Fruit fly (Drosophila melanogaster) whole organism, embryonic: ENCODE data around the gene RpL10Ab.

Experiments used
- Awh ChIP-seq: fragments of 200-800 bp; sonication (Bioruptor generic); IDR thresholded peaks from 2 replicates; pipeline ENCODE4, ENCODE4 v1.3.6; 2022; ENCODE audit warnings: missing biosample characterization, missing genetic modification characterization
- BtbVII ChIP-seq: fragments of 200-800 bp; sonication (Bioruptor generic); optimal IDR thresholded peaks from 3 replicates; lab custom pipeline; 2017; ENCODE audit warnings: missing biosample characterization, mild to moderate bottlenecking, missing genetic modification characterization
- CG10543 ChIP-seq: fragments of 200-800 bp; sonication (Bioruptor generic); optimal IDR thresholded peaks from 3 replicates; lab custom pipeline; 2017; ENCODE audit warnings: missing biosample characterization, mild to moderate bottlenecking, missing genetic modification characterization, moderate library complexity
- CG11085 ChIP-seq: fragments of 200-800 bp; sonication (Bioruptor generic); IDR thresholded peaks from 2 replicates; pipeline ENCODE4 v1.3.6; 2022; ENCODE audit warnings: missing biosample characterization, missing genetic modification characterization
- CG13424 ChIP-seq: fragments of 200-800 bp; sonication (Bioruptor generic); optimal IDR thresholded peaks from 2 replicates; lab custom pipeline; 2019; ENCODE audit warnings: missing biosample characterization, mild to moderate bottlenecking, missing genetic modification characterization, moderate library complexity
- CG14050 ChIP-seq: fragments of 200-800 bp; sonication (Bioruptor generic); IDR thresholded peaks from 3 replicates; pipeline ENCODE4 v1.3.6; 2022; ENCODE audit warnings: missing biosample characterization, missing genetic modification characterization
- CG14710 ChIP-seq: fragments of 200-800 bp; sonication (Bioruptor generic); optimal IDR thresholded peaks from 3 replicates; lab custom pipeline; 2019; ENCODE audit warnings: missing biosample characterization, mild to moderate bottlenecking, missing genetic modification characterization, moderate library complexity
- CG15269 ChIP-seq: fragments of 200-800 bp; sonication (Bioruptor generic); optimal IDR thresholded peaks from 2 replicates; lab custom pipeline; 2018; ENCODE audit warnings: missing biosample characterization, mild to moderate bottlenecking, missing genetic modification characterization, moderate library complexity
- CG15514 ChIP-seq: fragments of 200-800 bp; sonication (Bioruptor generic); optimal IDR thresholded peaks from 3 replicates; lab custom pipeline; 2017; ENCODE audit warnings: missing biosample characterization, missing genetic modification characterization, mild to moderate bottlenecking, moderate library complexity, missing genetic modification reagents
- CG17612 ChIP-seq: fragments of 200-800 bp; sonication (Bioruptor generic); IDR thresholded peaks from 2 replicates; pipeline ENCODE4 v1.3.6; 2022; ENCODE audit warnings: missing biosample characterization, missing genetic modification characterization
- CG18599 ChIP-seq: fragments of 200-800 bp; sonication (Bioruptor generic); optimal IDR thresholded peaks from 3 replicates; lab custom pipeline; 2017; ENCODE audit warnings: missing biosample characterization, missing genetic modification characterization, mild to moderate bottlenecking, moderate library complexity, missing genetic modification reagents
- CG3838 ChIP-seq: fragments of 200-800 bp; sonication (Bioruptor generic); optimal IDR thresholded peaks from 3 replicates; lab custom pipeline; 2016; ENCODE audit warnings: missing biosample characterization, missing genetic modification characterization
- CG6813 ChIP-seq: fragments of 200-800 bp; sonication (Bioruptor generic); optimal IDR thresholded peaks from 2 replicates; lab custom pipeline; 2017; ENCODE audit warnings: missing biosample characterization, missing genetic modification characterization, mild to moderate bottlenecking, moderate library complexity, missing genetic modification reagents
- CG7357 ChIP-seq: fragments of 200-800 bp; sonication (Bioruptor generic); IDR thresholded peaks from 3 replicates; pipeline ENCODE4 v1.3.6; 2022; ENCODE audit warnings: missing biosample characterization, missing genetic modification characterization
- CG7963 ChIP-seq: fragments of 200-800 bp; sonication (Bioruptor generic); IDR thresholded peaks from 3 replicates; pipeline ENCODE4 v1.3.6; 2022; ENCODE audit warnings: missing biosample characterization, missing genetic modification characterization; ENCODE audit not compliant: partially characterized antibody
- CG9727 ChIP-seq: fragments of 200-800 bp; sonication (Bioruptor generic); optimal IDR thresholded peaks from 3 replicates; lab custom pipeline; 2017; ENCODE audit warnings: missing biosample characterization, mild to moderate bottlenecking, missing genetic modification characterization
- Fer3 ChIP-seq: fragments of 200-800 bp; sonication (Bioruptor generic); optimal IDR thresholded peaks from 2 replicates; lab custom pipeline; 2018; ENCODE audit warnings: missing biosample characterization, mild to moderate bottlenecking, missing genetic modification characterization, moderate library complexity
- HLH3B ChIP-seq: fragments of 200-800 bp; sonication (Bioruptor generic); IDR thresholded peaks from 2 replicates; pipeline ENCODE4 v1.3.6; 2022; ENCODE audit warnings: missing biosample characterization, missing genetic modification characterization
- HmgZ ChIP-seq: fragments of 200-800 bp; sonication (Bioruptor generic); optimal IDR thresholded peaks from 2 replicates; lab custom pipeline; 2018; ENCODE audit warnings: missing biosample characterization, mild to moderate bottlenecking, missing genetic modification characterization
- Hmr ChIP-seq: fragments of 200-800 bp; sonication (Bioruptor generic); optimal IDR thresholded peaks from 3 replicates; lab custom pipeline; 2017; ENCODE audit warnings: mild to moderate bottlenecking, missing biosample characterization, missing genetic modification reagents, missing genetic modification characterization
- MBD-R2 ChIP-seq: fragments of 200-800 bp; sonication (Bioruptor generic); IDR thresholded peaks from 2 replicates; pipeline ENCODE4 v1.3.6; 2022; ENCODE audit warnings: missing biosample characterization, missing genetic modification characterization
- Max ChIP-seq: fragments of 200-800 bp; sonication (Bioruptor generic); optimal IDR thresholded peaks from 2 replicates; lab custom pipeline; 2016; ENCODE audit warnings: missing biosample characterization, mild to moderate bottlenecking, missing genetic modification characterization
- NfI ChIP-seq: fragments of 200-800 bp; sonication (Bioruptor generic); optimal IDR thresholded peaks from 3 replicates; lab custom pipeline; 2018; ENCODE audit warnings: missing biosample characterization, mild to moderate bottlenecking, missing genetic modification characterization, moderate library complexity
- Ptx1 ChIP-seq: fragments of 200-800 bp; sonication (Bioruptor generic); IDR thresholded peaks from 2 replicates; pipeline ENCODE4 v1.3.6; 2022; ENCODE audit warnings: missing biosample characterization, missing genetic modification characterization
- Rx ChIP-seq: fragments of 200-800 bp; sonication (Bioruptor generic); IDR thresholded peaks from 2 replicates; pipeline ENCODE4 v1.3.6; 2022; ENCODE audit warnings: missing biosample characterization, missing genetic modification characterization
- Ssrp ChIP-seq: fragments of 200-800 bp; sonication (Bioruptor generic); optimal IDR thresholded peaks from 2 replicates; lab custom pipeline; 2018; ENCODE audit warnings: missing biosample characterization, mild to moderate bottlenecking, missing genetic modification characterization, moderate library complexity
- Tbp ChIP-seq: fragments of >200 bp; optimal IDR thresholded peaks from 2 replicates; lab custom pipeline; 2018; ENCODE audit warnings: missing biosample characterization, missing genetic modification characterization
- amos ChIP-seq: fragments of 200-800 bp; sonication (Bioruptor generic); IDR thresholded peaks from 2 replicates; pipeline ENCODE4 v1.3.6; 2022; ENCODE audit warnings: missing biosample characterization, missing genetic modification characterization; ENCODE audit not compliant: partially characterized antibody
- ap ChIP-seq: fragments of 200-800 bp; sonication (Bioruptor generic); IDR thresholded peaks from 2 replicates; pipeline ENCODE4 v1.3.6; 2022; ENCODE audit warnings: missing biosample characterization, missing genetic modification characterization
- bab2 ChIP-seq: fragments of 200-800 bp; sonication (Bioruptor generic); optimal IDR thresholded peaks from 2 replicates; lab custom pipeline; 2016; ENCODE audit warnings: missing biosample characterization, missing genetic modification characterization
- bigmax ChIP-seq: fragments of 200-800 bp; sonication (Bioruptor generic); optimal IDR thresholded peaks from 2 replicates; lab custom pipeline; 2018; ENCODE audit warnings: missing biosample characterization, mild to moderate bottlenecking, missing genetic modification characterization
- btn ChIP-seq: fragments of 200-800 bp; sonication (Bioruptor generic); optimal IDR thresholded peaks from 2 replicates; lab custom pipeline; 2016; ENCODE audit warnings: missing biosample characterization, missing genetic modification characterization
- ci ChIP-seq: fragments of 200-800 bp; sonication (Bioruptor generic); IDR thresholded peaks from 3 replicates; pipeline ENCODE4 v1.3.6; 2022; ENCODE audit warnings: missing biosample characterization, missing genetic modification characterization
- croc ChIP-seq: fragments of 200-800 bp; sonication (Bioruptor generic); conservative IDR thresholded peaks from 3 replicates; pipeline ENCODE4 v1.3.6; 2022; ENCODE audit warnings: missing biosample characterization, missing genetic modification characterization
- cwo ChIP-seq: fragments of 200-800 bp; sonication (Bioruptor generic); optimal IDR thresholded peaks from 3 replicates; lab custom pipeline; 2017; ENCODE audit warnings: missing biosample characterization, missing genetic modification characterization, mild to moderate bottlenecking, moderate library complexity, missing genetic modification reagents
- dmrt11E ChIP-seq: fragments of 200-800 bp; sonication (Bioruptor generic); optimal IDR thresholded peaks from 3 replicates; lab custom pipeline; 2018; ENCODE audit warnings: missing biosample characterization, mild to moderate bottlenecking, missing genetic modification characterization, moderate library complexity
- fd102C ChIP-seq: fragments of 200-800 bp; sonication (Bioruptor generic); optimal IDR thresholded peaks from 2 replicates; lab custom pipeline; 2018; ENCODE audit warnings: missing biosample characterization, mild to moderate bottlenecking, missing genetic modification characterization, moderate library complexity
- fd96Cb ChIP-seq: fragments of 200-800 bp; sonication (Bioruptor generic); optimal IDR thresholded peaks from 2 replicates; lab custom pipeline; 2018; ENCODE audit warnings: missing biosample characterization, mild to moderate bottlenecking, missing genetic modification characterization, moderate library complexity
- grau ChIP-seq: fragments of 200-800 bp; optimal IDR thresholded peaks from 3 replicates; lab custom pipeline; 2019; ENCODE audit warnings: missing biosample characterization, mild to moderate bottlenecking, missing genetic modification characterization, moderate library complexity
- gro ChIP-seq: fragments of 200-800 bp; sonication (Bioruptor generic); optimal IDR thresholded peaks from 2 replicates; lab custom pipeline; 2016; ENCODE audit warnings: missing biosample characterization, missing genetic modification characterization
- gsb ChIP-seq: fragments of 200-800 bp; sonication (Bioruptor generic); IDR thresholded peaks from 2 replicates; pipeline ENCODE4 v1.3.6; 2022; ENCODE audit warnings: missing biosample characterization, missing genetic modification characterization
- gsb-n ChIP-seq: fragments of 200-800 bp; sonication (Bioruptor generic); optimal IDR thresholded peaks from 3 replicates; lab custom pipeline; 2018; ENCODE audit warnings: missing biosample characterization, mild to moderate bottlenecking, missing genetic modification characterization
- lov ChIP-seq, 2 experiments: fragments of 200-800 bp in 1 of 2; fragments of >200 bp in 1 of 2; sonication (Bioruptor generic) in 1 of 2; IDR thresholded peaks in 1 of 2; optimal IDR thresholded peaks in 1 of 2; 2 replicates in 1 of 2; 3 replicates in 1 of 2; pipeline versions ENCODE4 v1.3.6 to Lab custom; 2017 to 2022; ENCODE audit warnings: missing biosample characterization in 1 of 2, missing genetic modification characterization in 1 of 2
- mirr ChIP-seq: fragments of 200-800 bp; sonication (Bioruptor generic); optimal IDR thresholded peaks from 3 replicates; lab custom pipeline; 2018; ENCODE audit warnings: missing biosample characterization, mild to moderate bottlenecking, missing genetic modification characterization
- onecut ChIP-seq: fragments of 200-800 bp; sonication (Bioruptor generic); IDR thresholded peaks from 2 replicates; pipeline ENCODE4 v1.3.6; 2022; ENCODE audit warnings: missing biosample characterization, missing genetic modification characterization
- otp ChIP-seq: fragments of 200-800 bp; sonication (Bioruptor generic); IDR thresholded peaks from 3 replicates; pipeline ENCODE4, ENCODE4 v1.3.6; 2022; ENCODE audit warnings: missing biosample characterization, missing genetic modification characterization
- phol ChIP-seq: fragments of 200-800 bp; sonication (Bioruptor generic); optimal IDR thresholded peaks from 3 replicates; lab custom pipeline; 2018; ENCODE audit warnings: missing biosample characterization, mild to moderate bottlenecking, missing genetic modification characterization, moderate library complexity
- repo ChIP-seq: fragments of 200-800 bp; sonication (Bioruptor generic); optimal IDR thresholded peaks from 2 replicates; lab custom pipeline; 2016; ENCODE audit warnings: missing biosample characterization, missing genetic modification characterization
- rib ChIP-seq: fragments of 200-800 bp; sonication (Bioruptor generic); IDR thresholded peaks from 2 replicates; pipeline ENCODE4 v1.3.6; 2022; ENCODE audit warnings: missing biosample characterization, missing genetic modification characterization
- sr ChIP-seq: fragments of 200-800 bp; sonication (Bioruptor generic); IDR thresholded peaks from 3 replicates; pipeline ENCODE4 v1.3.6; 2022; ENCODE audit warnings: missing biosample characterization, missing genetic modification characterization
- zfh2 ChIP-seq: fragments of 200-800 bp; sonication (Bioruptor generic); optimal IDR thresholded peaks from 2 replicates; lab custom pipeline; 2016; ENCODE audit warnings: missing biosample characterization, missing genetic modification characterization

Gene RpL10Ab

dm6 chr3L:11788195-11788594, 34.5 kb upstream of the RpL10Ab start:
- TF ChIP-seq mirr = peak; percentile 86
- TF ChIP-seq ap (GFP tag; lab: Robert Waterston, UW) = no peak
- peak; percentile 34 for TF ChIP-seq BtbVII
- no peak for TF ChIP-seq sr (GFP tag; lab: Robert Waterston, UW)
- TF ChIP-seq amos = no peak
- no peak for TF ChIP-seq btn (GFP tag; lab: Kevin White, UChicago)
- TF ChIP-seq Ssrp (tag; lab: Kevin White, UChicago) = no peak
- no peak for TF ChIP-seq cwo (GFP tag; lab: Kevin White, UChicago)
- TF ChIP-seq repo (GFP tag; lab: Kevin White, UChicago) = no peak
- no peak for TF ChIP-seq Tbp (GFP tag; lab: Kevin White, UChicago)
- no peak for TF ChIP-seq fd96Cb
- no peak for TF ChIP-seq phol
- TF ChIP-seq grau (tag; lab: Kevin White, UChicago) = no peak
- TF ChIP-seq Rx = no peak
- no peak for TF ChIP-seq ci
- no peak for TF ChIP-seq bab2 (GFP tag; lab: Kevin White, UChicago)
- TF ChIP-seq CG6813 (GFP tag; lab: Kevin White, UChicago) = peak; percentile 54
- no peak for TF ChIP-seq Max (GFP tag; lab: Kevin White, UChicago)
- no peak for TF ChIP-seq CG13424
- TF ChIP-seq dmrt11E (tag; lab: Kevin White, UChicago) = no peak
- no peak for TF ChIP-seq Awh (GFP tag; lab: Robert Waterston, UW)
- TF ChIP-seq lov (optimal IDR thresholded peaks at IDR 0.05; lab: Kevin White, UChicago) = no peak
- no peak for TF ChIP-seq lov (GFP tag; IDR thresholded peaks at IDR 0.05; lab: Robert Waterston, UW)
- TF ChIP-seq Fer3 (tag; lab: Kevin White, UChicago) = peak; percentile 35
- TF ChIP-seq gsb-n = no peak
- TF ChIP-seq croc (GFP tag; lab: Robert Waterston, UW) = no peak
- TF ChIP-seq CG15514 = peak; percentile 36
- no peak for TF ChIP-seq otp (GFP tag; lab: Robert Waterston, UW)
- no peak for TF ChIP-seq gsb (GFP tag; lab: Robert Waterston, UW)
- TF ChIP-seq fd102C (GFP tag; lab: Kevin White, UChicago) = no peak
- TF ChIP-seq CG7963 (GFP tag; lab: Robert Waterston, UW) = no peak
- TF ChIP-seq CG11085 (GFP tag; lab: Robert Waterston, UW) = no peak
- TF ChIP-seq gro (GFP tag; lab: Kevin White, UChicago) = peak; percentile 27
- 0 out of 2 replicates have a peak, but pooled peaks have one; percentile 40 for TF ChIP-seq rib (GFP tag; lab: Robert Waterston, UW)
- no peak for TF ChIP-seq CG14050
- TF ChIP-seq onecut = no peak
- TF ChIP-seq CG7357 (GFP tag; lab: Robert Waterston, UW) = no peak
- TF ChIP-seq HLH3B (GFP tag; lab: Robert Waterston, UW) = no peak
- no peak for TF ChIP-seq bigmax (GFP tag; lab: Kevin White, UChicago)
- TF ChIP-seq CG17612 (GFP tag; lab: Robert Waterston, UW) = no peak
- peak; percentile 47 for TF ChIP-seq CG18599
- TF ChIP-seq HmgZ = peak; percentile 17
- TF ChIP-seq zfh2 (GFP tag; lab: Kevin White, UChicago) = no peak
- TF ChIP-seq CG10543 (GFP tag; lab: Kevin White, UChicago) = peak; percentile 52
- TF ChIP-seq CG9727 (GFP tag; lab: Kevin White, UChicago) = no peak
- TF ChIP-seq Hmr (GFP tag; lab: Kevin White, UChicago) = no peak
- TF ChIP-seq CG3838 (GFP tag; lab: Kevin White, UChicago) = no peak
- TF ChIP-seq CG14710 = no peak
- TF ChIP-seq MBD-R2 = no peak
- TF ChIP-seq Ptx1 (GFP tag; lab: Robert Waterston, UW) = no peak
- no peak for TF ChIP-seq CG15269 (tag; lab: Kevin White, UChicago)
- TF ChIP-seq NfI = no peak
